Fruit fly (Drosophila melanogaster) Kc167 (cell line): ENCODE data around the gene Spag1.

Source experiments
- Myc ChIP-seq: fragments of >200 bp; optimal IDR thresholded peaks from 2 replicates; lab custom pipeline; 2017; ENCODE audit warnings: missing external identifiers
- Sin3A ChIP-seq: fragments of >200 bp; optimal IDR thresholded peaks from 2 replicates; lab custom pipeline; 2018; ENCODE audit warnings: missing external identifiers
- h ChIP-seq: fragments of >200 bp; optimal IDR thresholded peaks from 3 replicates; lab custom pipeline; 2018; ENCODE audit warnings: missing external identifiers
- insv ChIP-seq: fragments of >200 bp; optimal IDR thresholded peaks from 3 replicates; lab custom pipeline; 2018; ENCODE audit warnings: missing external identifiers
- psq ChIP-seq: fragments of >200 bp; optimal IDR thresholded peaks from 2 replicates; lab custom pipeline; 2017; ENCODE audit warnings: missing external identifiers
- ttk ChIP-seq: sonication (Bioruptor generic); optimal IDR thresholded peaks from 2 replicates; lab custom pipeline; 2017; ENCODE audit warnings: missing external identifiers

DNA sequence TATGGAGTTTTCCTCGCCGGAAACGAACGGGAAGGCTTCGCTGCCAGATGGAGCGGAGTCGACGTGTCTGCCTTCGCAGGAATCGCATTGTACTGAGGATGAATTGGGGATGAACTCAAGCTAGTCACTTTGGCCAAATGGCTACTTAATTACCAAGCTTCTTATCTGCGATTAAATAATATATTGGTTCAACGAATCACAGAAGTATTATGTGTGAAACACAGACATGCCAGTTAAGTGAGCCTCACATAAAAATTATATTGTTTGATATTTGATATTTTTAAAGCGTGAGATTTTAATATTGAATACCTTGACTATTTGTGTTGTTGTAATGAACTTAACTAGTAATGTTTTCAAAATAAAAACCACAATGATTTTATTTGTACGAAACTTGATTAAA lies 18.8 kb downstream of the Spag1 start, which contains the start of gene Gr97a:
- TF ChIP-seq ttk, result no peak
- no peak for TF ChIP-seq insv (lab: Kevin White, UChicago)
- TF ChIP-seq psq, result no peak
- no peak for TF ChIP-seq h
- TF ChIP-seq Myc, result no peak
- no peak for TF ChIP-seq Sin3A (lab: Kevin White, UChicago)
